In the genomic region with DNA sequence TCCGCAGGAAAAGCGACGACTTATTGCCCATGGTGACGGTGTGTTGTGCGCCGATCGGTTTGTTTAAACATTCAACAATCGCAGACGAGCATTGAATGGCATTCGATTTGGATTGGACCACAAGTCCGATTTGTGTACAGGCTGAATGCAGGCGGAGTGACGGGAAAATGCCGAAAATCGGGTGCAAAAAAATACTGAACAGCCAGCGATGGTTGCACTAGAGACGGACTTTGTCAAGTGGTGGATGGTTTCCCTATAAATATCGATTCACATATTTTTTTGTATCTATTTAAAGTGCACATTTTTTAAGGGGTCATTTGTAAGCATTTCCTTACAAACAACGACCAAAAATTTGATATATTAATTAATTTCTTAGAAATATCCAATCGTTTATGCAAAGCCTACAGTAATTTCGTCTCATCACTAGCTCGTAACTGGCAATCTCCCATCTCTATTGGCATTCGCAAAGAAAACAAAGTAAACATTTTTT, we compare ENCODE assay signal across 5 fruit fly cellular contexts.
A peak's percentile ranks its signal among the peaks of the same experiment; 100 is the strongest.
TF ChIP-seq lines count a peak whose summit lies in the region.

elm (minus strand) TSS at position 170 of the 490 bp plus-strand sequence.
MED27 (plus strand) TSS at position 448 of the 490 bp plus-strand sequence.

TF ChIP-seq in whole organism, adult, 20 proteins besides CTCF, POLR2A, EP300 and RAD21 (continued from another document):
- peak; percentile 98 for TF ChIP-seq CG1620 (GFP tag; optimal IDR thresholded peaks at IDR 0.05; lab: Kevin White, UChicago)
- no peak for TF ChIP-seq CG5204 (GFP tag; optimal IDR thresholded peaks at IDR 0.05; lab: Kevin White, UChicago)
- peak; percentile 86 for TF ChIP-seq tj (GFP tag; optimal IDR thresholded peaks at IDR 0.05; lab: Kevin White, UChicago)
- peak; percentile 61 for TF ChIP-seq cic (GFP tag; optimal IDR thresholded peaks at IDR 0.05; lab: Kevin White, UChicago)

TF ChIP-seq in whole organism, embryonic, 481 proteins besides CTCF, POLR2A, EP300 and RAD21 (continued from another document and continues in another):
- peak; percentile 94 for TF ChIP-seq zfh1 (GFP tag; IDR thresholded peaks at IDR 0.05; lab: Robert Waterston, UW)
- peak; percentile 90 for TF ChIP-seq Taf1 (GFP tag; IDR thresholded peaks at IDR 0.05; lab: Robert Waterston, UW)
- no peak for TF ChIP-seq CG8478 (optimal IDR thresholded peaks at IDR 0.05; lab: Kevin White, UChicago)
- peak; percentile 92 for TF ChIP-seq Atf-2 (GFP tag; optimal IDR thresholded peaks at IDR 0.05; lab: Kevin White, UChicago)
- TF ChIP-seq Sry-δ (GFP tag; optimal IDR thresholded peaks at IDR 0.05; lab: Kevin White, UChicago), result peak; percentile 99
- TF ChIP-seq CG12236 (GFP tag; optimal IDR thresholded peaks at IDR 0.05; lab: Kevin White, UChicago), result peak; percentile 60
- peak; percentile 94 for TF ChIP-seq CG11456 (GFP tag; IDR thresholded peaks at IDR 0.05; lab: Robert Waterston, UW)
- peak; percentile 84 for TF ChIP-seq bbx (GFP tag; IDR thresholded peaks at IDR 0.05; lab: Robert Waterston, UW; ENCODE audit: partially characterized antibody)
- peak; percentile 93 for TF ChIP-seq bcd (GFP tag; optimal IDR thresholded peaks at IDR 0.05; lab: Kevin White, UChicago)
- TF ChIP-seq chm (GFP tag; IDR thresholded peaks at IDR 0.05; lab: Robert Waterston, UW), result peak; percentile 74; the same call in 1 of the 2 replicates
- TF ChIP-seq ash1 (GFP tag; optimal IDR thresholded peaks at IDR 0.05; lab: Kevin White, UChicago), result peak; percentile 35
- peak; percentile 86 for TF ChIP-seq Hmx (GFP tag; optimal IDR thresholded peaks at IDR 0.05; lab: Kevin White, UChicago)
- TF ChIP-seq lab (GFP tag; optimal IDR thresholded peaks at IDR 0.05; lab: Kevin White, UChicago), result peak; percentile 89
- TF ChIP-seq jing (GFP tag; optimal IDR thresholded peaks at IDR 0.05; lab: Kevin White, UChicago), result no peak
- TF ChIP-seq chn (GFP tag; optimal IDR thresholded peaks at IDR 0.05; lab: Kevin White, UChicago), result peak; percentile 95
- TF ChIP-seq Tbp (GFP tag; optimal IDR thresholded peaks at IDR 0.05; lab: Kevin White, UChicago), result no peak
- TF ChIP-seq usp (GFP tag; optimal IDR thresholded peaks at IDR 0.05; lab: Kevin White, UChicago), result no peak
- peak; percentile 81 for TF ChIP-seq CG4328 (GFP tag; optimal IDR thresholded peaks at IDR 0.05; lab: Kevin White, UChicago)
- peak; percentile 84; the same call in 2 of the 3 replicates for TF ChIP-seq Optix (GFP tag; IDR thresholded peaks at IDR 0.05; lab: Robert Waterston, UW)
- TF ChIP-seq CG8281 (tag; optimal IDR thresholded peaks at IDR 0.05; lab: Kevin White, UChicago), result peak; percentile 69
- TF ChIP-seq YL-1 (GFP tag; optimal IDR thresholded peaks at IDR 0.05; lab: Kevin White, UChicago), result peak; percentile 76
- TF ChIP-seq Bgb (GFP tag; IDR thresholded peaks at IDR 0.05; lab: Robert Waterston, UW; ENCODE audit: partially characterized antibody), result peak; percentile 86
- peak; percentile 79 for TF ChIP-seq fd102C (GFP tag; optimal IDR thresholded peaks at IDR 0.05; lab: Kevin White, UChicago)
- peak; percentile 97 for TF ChIP-seq CG4404 (GFP tag; IDR thresholded peaks at IDR 0.05; lab: Robert Waterston, UW)
- peak; percentile 73 for TF ChIP-seq CG1792 (GFP tag; optimal IDR thresholded peaks at IDR 0.05; lab: Kevin White, UChicago)
- peak; percentile 96 for TF ChIP-seq tin (GFP tag; optimal IDR thresholded peaks at IDR 0.05; lab: Kevin White, UChicago)
- peak; percentile 93 for TF ChIP-seq jigr1 (GFP tag; IDR thresholded peaks at IDR 0.05; lab: Robert Waterston, UW)
- peak; percentile 67 for TF ChIP-seq Asciz (GFP tag; optimal IDR thresholded peaks at IDR 0.05; lab: Kevin White, UChicago)
- peak; percentile 81 for TF ChIP-seq BtbVII (GFP tag; optimal IDR thresholded peaks at IDR 0.05; lab: Kevin White, UChicago)

TF ChIP-seq in whole organism, prepupa, 60 proteins besides CTCF, POLR2A, EP300 and RAD21 (continued from another document and continues in another):
- peak; percentile 95 for TF ChIP-seq Hr39 (GFP tag; optimal IDR thresholded peaks at IDR 0.05; lab: Kevin White, UChicago)
- TF ChIP-seq Hr38 (GFP tag; optimal IDR thresholded peaks at IDR 0.05; lab: Kevin White, UChicago), result peak; percentile 44
- TF ChIP-seq CG8632 (GFP tag; optimal IDR thresholded peaks at IDR 0.05; lab: Kevin White, UChicago), result peak; percentile 83
- TF ChIP-seq spab (GFP tag; optimal IDR thresholded peaks at IDR 0.05; lab: Kevin White, UChicago), result no peak
- peak; percentile 86 for TF ChIP-seq eg (GFP tag; IDR thresholded peaks at IDR 0.05; lab: Robert Waterston, UW)
- peak; percentile 94 for TF ChIP-seq Sox15 (GFP tag; optimal IDR thresholded peaks at IDR 0.05; lab: Kevin White, UChicago)
- peak; percentile 89 for TF ChIP-seq achi (GFP tag; optimal IDR thresholded peaks at IDR 0.05; lab: Kevin White, UChicago)
- TF ChIP-seq Ets96B (tag; optimal IDR thresholded peaks at IDR 0.05; lab: Kevin White, UChicago), result peak; percentile 87
- TF ChIP-seq CG11902 (GFP tag; optimal IDR thresholded peaks at IDR 0.05; lab: Kevin White, UChicago), result peak; percentile 93
- TF ChIP-seq CG9139 (GFP tag; optimal IDR thresholded peaks at IDR 0.05; lab: Kevin White, UChicago), result no peak
- peak; percentile 86 for TF ChIP-seq CG8319 (GFP tag; optimal IDR thresholded peaks at IDR 0.05; lab: Kevin White, UChicago)
- TF ChIP-seq Sox14 (GFP tag; optimal IDR thresholded peaks at IDR 0.05; lab: Kevin White, UChicago), result peak; percentile 95
- TF ChIP-seq fkh (GFP tag; optimal IDR thresholded peaks at IDR 0.05; lab: Kevin White, UChicago), result peak; percentile 96
- peak; percentile 81 for TF ChIP-seq CG1621 (tag; optimal IDR thresholded peaks at IDR 0.05; lab: Kevin White, UChicago)
- TF ChIP-seq CG16779 (tag; optimal IDR thresholded peaks at IDR 0.05; lab: Kevin White, UChicago), result no peak
- TF ChIP-seq cyc (GFP tag; optimal IDR thresholded peaks at IDR 0.05; lab: Kevin White, UChicago), result peak; percentile 95
- peak; percentile 96 for TF ChIP-seq lz (GFP tag; optimal IDR thresholded peaks at IDR 0.05; lab: Kevin White, UChicago)
- peak; percentile 89 for TF ChIP-seq Eip75B (GFP tag; optimal IDR thresholded peaks at IDR 0.05; lab: Kevin White, UChicago)
- peak; percentile 85 for TF ChIP-seq vri (GFP tag; optimal IDR thresholded peaks at IDR 0.05; lab: Kevin White, UChicago)
- peak; percentile 94 for TF ChIP-seq OdsH (GFP tag; optimal IDR thresholded peaks at IDR 0.05; lab: Kevin White, UChicago)
- peak; percentile 88 for TF ChIP-seq Sox102F (GFP tag; optimal IDR thresholded peaks at IDR 0.05; lab: Kevin White, UChicago)
- peak; percentile 62 to 85 for TF ChIP-seq ss (GFP tag; optimal IDR thresholded peaks at IDR 0.05; lab: Kevin White, UChicago)
- TF ChIP-seq CG3032 (tag; optimal IDR thresholded peaks at IDR 0.05; lab: Kevin White, UChicago), result peak; percentile 93
- peak; percentile 78 for TF ChIP-seq CG6808 (GFP tag; optimal IDR thresholded peaks at IDR 0.05; lab: Kevin White, UChicago)
- peak; percentile 92 for TF ChIP-seq Smox (GFP tag; optimal IDR thresholded peaks at IDR 0.05; lab: Kevin White, UChicago)
- peak; percentile 94 for TF ChIP-seq CG10631 (GFP tag; optimal IDR thresholded peaks at IDR 0.05; lab: Kevin White, UChicago)
- TF ChIP-seq topi (GFP tag; optimal IDR thresholded peaks at IDR 0.05; lab: Kevin White, UChicago), result peak; percentile 92
- TF ChIP-seq Eip93F (GFP tag; optimal IDR thresholded peaks at IDR 0.05; lab: Kevin White, UChicago), result peak; percentile 76
- TF ChIP-seq CG31627 (GFP tag; optimal IDR thresholded peaks at IDR 0.05; lab: Kevin White, UChicago), result peak; percentile 97
- TF ChIP-seq esn (GFP tag; optimal IDR thresholded peaks at IDR 0.05; lab: Kevin White, UChicago), result peak; percentile 94
- TF ChIP-seq dac (GFP tag; optimal IDR thresholded peaks at IDR 0.05; lab: Kevin White, UChicago), result peak; percentile 64

TF ChIP-seq in whole organism, pupa, 21 proteins besides CTCF, POLR2A, EP300 and RAD21 (continued from another document):
- no peak for TF ChIP-seq CG14655 (GFP tag; optimal IDR thresholded peaks at IDR 0.05; lab: Kevin White, UChicago)
- TF ChIP-seq CG9948 (tag; optimal IDR thresholded peaks at IDR 0.05; lab: Kevin White, UChicago), result peak; percentile 83

TF ChIP-seq in whole organism, wandering third instar larva, 38 proteins besides CTCF, POLR2A, EP300 and RAD21 (continued from another document):
- TF ChIP-seq Myc (optimal IDR thresholded peaks at IDR 0.05; lab: Kevin White, UChicago), result no peak
- peak; percentile 97 for TF ChIP-seq woc (GFP tag; optimal IDR thresholded peaks at IDR 0.05; lab: Kevin White, UChicago)
- no peak for TF ChIP-seq Hr78 (GFP tag; optimal IDR thresholded peaks at IDR 0.05; lab: Kevin White, UChicago)
- peak; percentile 92 for TF ChIP-seq GATAd (GFP tag; optimal IDR thresholded peaks at IDR 0.05; lab: Kevin White, UChicago)
- TF ChIP-seq Dfd (GFP tag; optimal IDR thresholded peaks at IDR 0.05; lab: Kevin White, UChicago), result no peak
- TF ChIP-seq psq (GFP tag; optimal IDR thresholded peaks at IDR 0.05; lab: Kevin White, UChicago), result peak; percentile 87
- TF ChIP-seq jim (GFP tag; optimal IDR thresholded peaks at IDR 0.05; lab: Kevin White, UChicago), result peak; percentile 3
- TF ChIP-seq pan (optimal IDR thresholded peaks at IDR 0.05; lab: Kevin White, UChicago), result no peak
- TF ChIP-seq Abd-B (GFP tag; optimal IDR thresholded peaks at IDR 0.05; lab: Kevin White, UChicago), result no peak
- TF ChIP-seq N (GFP tag; optimal IDR thresholded peaks at IDR 0.05; lab: Kevin White, UChicago), result no peak
- TF ChIP-seq CG32264 (GFP tag; optimal IDR thresholded peaks at IDR 0.05; lab: Kevin White, UChicago), result peak; percentile 81
- TF ChIP-seq h (GFP tag; optimal IDR thresholded peaks at IDR 0.05; lab: Kevin White, UChicago), result peak; percentile 95
- TF ChIP-seq Hnf4 (GFP tag; optimal IDR thresholded peaks at IDR 0.05; lab: Kevin White, UChicago), result peak; percentile 95
- TF ChIP-seq tai (GFP tag; optimal IDR thresholded peaks at IDR 0.05; lab: Kevin White, UChicago), result no peak
- TF ChIP-seq CG9705 (GFP tag; optimal IDR thresholded peaks at IDR 0.05; lab: Kevin White, UChicago), result peak; percentile 87
- TF ChIP-seq Jra (GFP tag; optimal IDR thresholded peaks at IDR 0.05; lab: Kevin White, UChicago), result peak; percentile 91
- peak; percentile 93 for TF ChIP-seq dsf (GFP tag; optimal IDR thresholded peaks at IDR 0.05; lab: Kevin White, UChicago; ENCODE audit: borderline replicate concordance)
- no peak for TF ChIP-seq CrebA (GFP tag; optimal IDR thresholded peaks at IDR 0.05; lab: Kevin White, UChicago; ENCODE audit: borderline replicate concordance)
